Worm (Caenorhabditis elegans): ENCODE results near the gene Y110A2AL.6.

Y110A2AL.6 gene

ce11 chrII:2832539-2832938 lies 8.9 kb downstream of the Y110A2AL.6 start:
- TF ChIP-seq repo-1 (tag; optimal IDR thresholded peaks at IDR 0.05), result no peak
- TF ChIP-seq ets-4 (GFP tag; optimal IDR thresholded peaks at IDR 0.05), result no peak
- TF ChIP-seq cebp-2 (GFP tag; IDR thresholded peaks at IDR 0.05), result no peak
- no peak for TF ChIP-seq sdz-38 (tag; optimal IDR thresholded peaks at IDR 0.05)
- TF ChIP-seq F57A8.1 (GFP tag; optimal IDR thresholded peaks at IDR 0.05), result no peak
- TF ChIP-seq Y56A3A.18 (GFP tag; IDR thresholded peaks at IDR 0.05), result 0 out of 2 replicates have a peak, but pooled peaks have one; percentile 27
- no peak for TF ChIP-seq cebp-1 (GFP tag; IDR thresholded peaks at IDR 0.05)
- TF ChIP-seq cebp-1 (tag; optimal IDR thresholded peaks at IDR 0.05), result no peak

- TF ChIP-seq ama-1 (optimal IDR thresholded peaks at IDR 0.05) (peak; percentile 34), ama-1 (GFP tag; optimal IDR thresholded peaks at IDR 0.05) (no peak), sptf-2 (GFP tag; optimal IDR thresholded peaks at IDR 0.05) (no peak), lin-40 (tag; optimal IDR thresholded peaks at IDR 0.05) (peak; percentile 19), ekl-4 (GFP tag; IDR thresholded peaks at IDR 0.05) (no peak), atf-7 (tag; optimal IDR thresholded peaks at IDR 0.05) (peak; percentile 82)
These were observed 9.3 kb downstream of the Y110A2AL.6 start for ce11 chrII:2832098-2832497.

DNA sequence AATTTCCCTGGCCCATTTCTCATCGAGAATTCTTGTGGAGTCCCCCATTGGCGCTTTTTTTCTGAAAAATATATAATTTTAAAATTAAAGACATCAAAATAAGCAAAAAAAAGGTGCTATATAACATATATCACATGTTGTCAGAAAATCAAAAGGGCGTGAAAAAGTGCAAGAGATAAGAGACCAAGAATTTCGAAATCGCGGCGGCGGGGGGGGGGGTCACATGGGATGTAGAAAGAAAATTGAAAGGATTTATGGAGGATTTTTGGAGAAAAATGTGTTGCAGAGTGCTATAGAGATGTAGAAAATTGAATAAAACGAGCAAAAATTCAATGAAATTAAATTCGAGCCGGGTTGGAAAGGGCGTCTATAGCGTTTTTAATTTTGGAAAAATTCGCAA lies 10.3 kb downstream of the Y110A2AL.6 start, which contains the start of gene K12H6.6:
TSS of gene K12H6.6 (minus strand) at position 61 of the 400 bp plus-strand sequence.
- TF ChIP-seq attf-5 (GFP tag; optimal IDR thresholded peaks at IDR 0.05), result peak; percentile 31
- TF ChIP-seq F39B2.1 (GFP tag; IDR thresholded peaks at IDR 0.05), result no peak
- peak; percentile 84 for TF ChIP-seq cebp-1 (GFP tag; IDR thresholded peaks at IDR 0.05)
- peak; percentile 93 for TF ChIP-seq cebp-1 (tag; optimal IDR thresholded peaks at IDR 0.05)
- TF ChIP-seq nhr-80 (tag; optimal IDR thresholded peaks at IDR 0.05), result peak; percentile 1
- TF ChIP-seq egrh-3 (GFP tag; IDR thresholded peaks at IDR 0.05), result peak; percentile 40; the same call in 1 of the 2 replicates
- no peak for TF ChIP-seq ztf-3 (GFP tag; optimal IDR thresholded peaks at IDR 0.05)
- no peak for TF ChIP-seq B0035.1 (tag; optimal IDR thresholded peaks at IDR 0.05)
- TF ChIP-seq attf-3 (GFP tag; conservative IDR thresholded peaks at IDR 0.05), result no peak
- no peak for TF ChIP-seq Y56A3A.18 (GFP tag; IDR thresholded peaks at IDR 0.05)
- no peak for TF ChIP-seq nfya-2 (GFP tag; IDR thresholded peaks at IDR 0.05)

DNA sequence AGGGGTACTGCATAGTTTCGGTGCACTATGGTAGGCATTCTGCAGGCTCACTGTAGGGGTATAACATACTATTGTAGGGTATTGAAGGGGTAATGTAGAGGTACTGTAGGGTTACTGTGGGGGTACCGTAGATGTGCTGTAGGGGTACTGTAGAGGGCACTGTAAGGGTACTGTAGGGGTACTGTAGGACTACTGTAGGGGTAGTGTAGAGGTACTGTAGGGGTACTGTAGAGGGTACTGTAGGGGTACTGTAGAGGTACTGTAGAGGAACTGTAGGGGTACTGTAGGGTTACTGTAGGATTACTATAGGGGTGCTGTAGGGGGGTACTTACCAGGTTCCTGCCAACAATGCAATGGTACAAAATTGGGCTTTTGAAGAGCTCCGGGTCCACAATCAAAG lies 11.3 kb downstream of the Y110A2AL.6 start:
- no peak for TF ChIP-seq bed-1 (GFP tag; IDR thresholded peaks at IDR 0.05)
- 0 out of 2 replicates have a peak, but pooled peaks have one; percentile 14 for TF ChIP-seq aptf-2 (GFP tag; conservative IDR thresholded peaks at IDR 0.05)

DNA sequence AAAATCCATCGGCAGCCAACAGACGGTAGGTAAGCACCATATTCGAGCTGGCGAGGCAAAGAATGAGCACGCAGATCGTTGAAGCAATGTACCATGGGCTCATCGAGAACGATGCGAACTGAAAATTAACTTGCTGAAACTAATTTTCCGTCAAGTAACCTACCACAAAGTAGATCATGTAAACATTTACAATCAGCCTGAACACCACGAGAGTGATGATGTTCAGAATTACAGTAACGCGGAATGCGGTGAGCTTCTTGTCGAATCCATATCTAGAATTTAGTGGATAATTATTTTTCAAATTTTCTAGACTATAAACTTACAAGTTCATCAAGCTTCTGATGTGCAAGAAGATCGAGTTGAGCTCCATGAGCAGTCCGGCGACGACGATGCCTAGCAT lies 11.9 kb downstream of the Y110A2AL.6 start:
- no peak for TF ChIP-seq athp-1 (tag; optimal IDR thresholded peaks at IDR 0.05)
- no peak for TF ChIP-seq chd-7 (tag; optimal IDR thresholded peaks at IDR 0.05)
- no peak for TF ChIP-seq Y53G8AR.9 (GFP tag; conservative IDR thresholded peaks at IDR 0.05)
- TF ChIP-seq F33H1.4 (GFP tag; IDR thresholded peaks at IDR 0.05), result no peak
- TF ChIP-seq T07F8.4 (tag; optimal IDR thresholded peaks at IDR 0.05), result no peak

ce11 chrII:2827859-2828403 lies 13.5 kb downstream of the Y110A2AL.6 start, which contains the start of gene K12H6.8:
K12H6.8 (plus strand) TSS chrII:2827896.
- TF ChIP-seq mel-28 (tag; optimal IDR thresholded peaks at IDR 0.05; ENCODE audit: borderline replicate concordance) (no peak), egrh-3 (GFP tag; IDR thresholded peaks at IDR 0.05) (0 out of 2 replicates have a peak, but pooled peaks have one; percentile 37), snpc-1.3 (tag; optimal IDR thresholded peaks at IDR 0.05; ENCODE audit: insufficient read depth) (no peak), attf-5 (GFP tag; optimal IDR thresholded peaks at IDR 0.05) (no peak), B0336.3 (GFP tag; IDR thresholded peaks at IDR 0.05) (0 out of 2 replicates have a peak, but pooled peaks have one; percentile 27), rcor-1 (GFP tag; IDR thresholded peaks at IDR 0.05) (no peak), B0019.2 (GFP tag; conservative IDR thresholded peaks at IDR 0.05) (no peak), mcd-1 (GFP tag; IDR thresholded peaks at IDR 0.05) (0 out of 2 replicates have a peak, but pooled peaks have one; percentile 40), repo-1 (tag; optimal IDR thresholded peaks at IDR 0.05) (peak; percentile 17), ztf-22 (GFP tag; optimal IDR thresholded peaks at IDR 0.05) (no peak), zfh-2 (GFP tag; conservative IDR thresholded peaks at IDR 0.05) (peak; percentile 69), F57C9.4 (tag; optimal IDR thresholded peaks at IDR 0.05) (no peak), die-1 (tag; optimal IDR thresholded peaks at IDR 0.05) (no peak), ztf-25 (GFP tag; IDR thresholded peaks at IDR 0.05) (no peak)
